Worm (Caenorhabditis elegans) whole organism, L4 larva: Measurements from ENCODE around the gene F55E10.4.

Experiments used
- F37D6.2 ChIP-seq: sonication (generic microtip); optimal IDR thresholded peaks from 2 replicates; lab custom pipeline; 2016; ENCODE audit warnings: mild to moderate bottlenecking, missing genetic modification characterization, missing compliant biosample characterization
- F44E2.7 ChIP-seq: fragments of 200-800 bp; sonication (Bioruptor generic); IDR thresholded peaks from 2 replicates; pipeline ENCODE4 v2.1.2; 2022; ENCODE audit warnings: missing genetic modification characterization, missing compliant biosample characterization
- R02D3.7 ChIP-seq: fragments of 150-350 bp; sonication (generic microtip); optimal IDR thresholded peaks from 3 replicates; lab custom pipeline; 2014; ENCODE audit warnings: missing biosample characterization, missing genetic modification characterization
- Y48G9A.11 ChIP-seq: fragments of 200-800 bp; sonication (Bioruptor generic); IDR thresholded peaks from 2 replicates; pipeline ENCODE4 v1.3.6; 2022; ENCODE audit warnings: missing genetic modification reagents, missing genetic modification characterization, missing compliant biosample characterization
- ZK337.2 ChIP-seq: fragments of 200-800 bp; sonication (Bioruptor generic); IDR thresholded peaks from 2 replicates; pipeline ENCODE4 v1.3.6; 2022; ENCODE audit warnings: missing genetic modification reagents, missing genetic modification characterization, missing compliant biosample characterization
- ZK546.5 ChIP-seq, 2 experiments: sonication (generic microtip); optimal IDR thresholded peaks; 2 replicates each; lab custom pipeline; 2017; ENCODE audit warnings: missing biosample characterization in 2 of 2, missing genetic modification characterization in 2 of 2
- aha-1 ChIP-seq: fragments of 150-350 bp; peaks from one replicate; lab custom pipeline; 2014; ENCODE audit warnings: missing biosample characterization, missing genetic modification characterization
- ama-1 ChIP-seq: fragments of 150-350 bp; optimal IDR thresholded peaks from 2 replicates; lab custom pipeline; 2014; ENCODE audit warnings: inconsistent platforms, mixed read lengths
- arid-1 ChIP-seq: fragments of 200-800 bp; sonication (Bioruptor generic); conservative IDR thresholded peaks from 2 replicates; pipeline ENCODE4 v1.3.6; 2022; ENCODE audit warnings: missing genetic modification reagents, missing genetic modification characterization, missing compliant biosample characterization
- ceh-28 ChIP-seq: fragments of 150-350 bp; optimal IDR thresholded peaks from 2 replicates; lab custom pipeline; 2014; ENCODE audit warnings: missing biosample characterization, missing genetic modification reagents, missing genetic modification characterization
- ces-1 ChIP-seq: fragments of 150-350 bp; sonication (generic microtip); optimal IDR thresholded peaks from 4 replicates; lab custom pipeline; 2014; ENCODE audit warnings: missing biosample characterization, missing genetic modification reagents, missing genetic modification characterization
- daf-12 ChIP-seq: fragments of 150-350 bp; optimal IDR thresholded peaks from 2 replicates; lab custom pipeline; 2014; ENCODE audit warnings: missing biosample characterization, missing genetic modification reagents, missing genetic modification characterization
- dmd-8 ChIP-seq: fragments of 200-800 bp; sonication (Bioruptor generic); IDR thresholded peaks from 2 replicates; pipeline ENCODE4 v1.3.6; 2022; ENCODE audit warnings: missing genetic modification characterization, missing compliant biosample characterization
- dmd-9 ChIP-seq: fragments of 200-800 bp; sonication (Bioruptor generic); IDR thresholded peaks from 2 replicates; pipeline ENCODE4 v1.3.6; 2022; ENCODE audit warnings: missing genetic modification reagents, missing genetic modification characterization, missing compliant biosample characterization
- duxl-1 ChIP-seq: sonication (generic microtip); optimal IDR thresholded peaks from 2 replicates; lab custom pipeline; 2016; ENCODE audit warnings: mild to moderate bottlenecking, missing genetic modification characterization, moderate library complexity, missing compliant biosample characterization; ENCODE audit not compliant: poor library complexity
- egl-27 ChIP-seq: sonication (generic microtip); optimal IDR thresholded peaks from 3 replicates; lab custom pipeline; 2017; ENCODE audit warnings: missing biosample characterization, missing genetic modification reagents, missing genetic modification characterization
- gei-8 ChIP-seq: fragments of 200-800 bp; sonication (Bioruptor generic); optimal IDR thresholded peaks from 2 replicates; lab custom pipeline; 2018; ENCODE audit warnings: mild to moderate bottlenecking, missing genetic modification characterization, missing compliant biosample characterization
- lim-7 ChIP-seq: fragments of 200-800 bp; sonication (Bioruptor generic); IDR thresholded peaks from 2 replicates; pipeline ENCODE4 v1.3.6; 2022; ENCODE audit warnings: missing genetic modification characterization, missing compliant biosample characterization
- lin-1 ChIP-seq: fragments of 200-800 bp; sonication (Bioruptor generic); IDR thresholded peaks from 2 replicates; pipeline ENCODE4 v1.3.6; 2022; ENCODE audit warnings: missing genetic modification reagents, missing genetic modification characterization, missing compliant biosample characterization
- lin-15B ChIP-seq: fragments of 150-350 bp; sonication (generic microtip); optimal IDR thresholded peaks from 3 replicates; lab custom pipeline; 2014; ENCODE audit warnings: missing biosample characterization, missing genetic modification characterization
- lin-29 ChIP-seq: fragments of 200-800 bp; sonication (Bioruptor generic); IDR thresholded peaks from 2 replicates; pipeline ENCODE4 v1.3.6; 2022; ENCODE audit warnings: missing genetic modification reagents, missing genetic modification characterization, missing compliant biosample characterization
- lin-38 ChIP-seq: fragments of 200-800 bp; sonication (Bioruptor generic); IDR thresholded peaks from 2 replicates; pipeline ENCODE4 v1.3.6; 2022; ENCODE audit warnings: missing genetic modification reagents, missing genetic modification characterization, missing compliant biosample characterization
- lin-39 ChIP-seq: fragments of 150-350 bp; optimal IDR thresholded peaks from 2 replicates; lab custom pipeline; 2014; ENCODE audit warnings: missing biosample characterization, missing genetic modification reagents, missing genetic modification characterization
- lir-3 ChIP-seq: sonication (generic microtip); optimal IDR thresholded peaks from 2 replicates; lab custom pipeline; 2016; ENCODE audit warnings: mild to moderate bottlenecking, missing genetic modification characterization, missing compliant biosample characterization
- lsy-2 ChIP-seq, 2 experiments: fragments of 150-350 bp in 1 of 2; sonication (generic microtip) in 1 of 2; optimal IDR thresholded peaks; 2 replicates each; lab custom pipeline; 2014 to 2017; ENCODE audit warnings: missing biosample characterization in 2 of 2, missing genetic modification characterization in 2 of 2
- madf-9 ChIP-seq: fragments of 200-800 bp; sonication (Bioruptor generic); conservative IDR thresholded peaks from 2 replicates; pipeline ENCODE4 v1.3.6; 2022; ENCODE audit warnings: missing genetic modification reagents, missing genetic modification characterization, missing compliant biosample characterization
- mep-1 ChIP-seq: fragments of 150-350 bp; sonication (generic microtip); optimal IDR thresholded peaks from 3 replicates; lab custom pipeline; 2014; ENCODE audit warnings: missing biosample characterization, missing genetic modification characterization
- mes-2 ChIP-seq: sonication (generic microtip); optimal IDR thresholded peaks from 2 replicates; lab custom pipeline; 2016; ENCODE audit warnings: missing genotype, mild to moderate bottlenecking, missing genetic modification characterization, missing compliant biosample characterization; ENCODE audit not compliant: poor library complexity, severe bottlenecking
- nhr-102 ChIP-seq: sonication (generic microtip); optimal IDR thresholded peaks from 2 replicates; lab custom pipeline; 2016; ENCODE audit warnings: mild to moderate bottlenecking, missing genetic modification characterization, moderate library complexity, missing compliant biosample characterization
- nhr-111 ChIP-seq: fragments of 200-800 bp; sonication (Bioruptor generic); optimal IDR thresholded peaks from 2 replicates; lab custom pipeline; 2018; ENCODE audit warnings: mild to moderate bottlenecking, missing genetic modification characterization, missing compliant biosample characterization
- nhr-28 ChIP-seq: fragments of 150-350 bp; optimal IDR thresholded peaks from 2 replicates; lab custom pipeline; 2014; ENCODE audit warnings: missing biosample characterization, missing genetic modification characterization
- nhr-48 ChIP-seq: sonication (generic microtip); optimal IDR thresholded peaks from 2 replicates; lab custom pipeline; 2016; ENCODE audit warnings: mild to moderate bottlenecking, missing genetic modification characterization, missing compliant biosample characterization
- rbr-2 ChIP-seq: sonication (generic microtip); optimal IDR thresholded peaks from 2 replicates; lab custom pipeline; 2016; ENCODE audit warnings: missing genotype, missing genetic modification characterization, missing compliant biosample characterization
- saeg-2 ChIP-seq: fragments of 200-800 bp; sonication (Bioruptor generic); IDR thresholded peaks from 2 replicates; pipeline ENCODE4 v1.3.6; 2022; ENCODE audit warnings: missing genetic modification reagents, missing genetic modification characterization, missing compliant biosample characterization
- set-16 ChIP-seq: fragments of 200-800 bp; sonication (Bioruptor generic); IDR thresholded peaks from 2 replicates; pipeline ENCODE4 v1.3.6; 2022; ENCODE audit warnings: missing genetic modification reagents, missing genetic modification characterization, missing compliant biosample characterization
- unc-130 ChIP-seq: sonication (generic microtip); optimal IDR thresholded peaks from 2 replicates; lab custom pipeline; 2016; ENCODE audit warnings: missing genetic modification reagents, missing genetic modification characterization, missing compliant biosample characterization
- unc-39 ChIP-seq: sonication (generic microtip); optimal IDR thresholded peaks from 2 replicates; lab custom pipeline; 2017; ENCODE audit warnings: missing biosample characterization, missing genetic modification characterization
- vab-7 ChIP-seq: fragments of 200-800 bp; sonication (Bioruptor generic); IDR thresholded peaks from 2 replicates; pipeline ENCODE4 v1.3.6; 2022; ENCODE audit warnings: missing genetic modification reagents, missing genetic modification characterization, missing compliant biosample characterization
- zfp-2 ChIP-seq: sonication (generic microtip); optimal IDR thresholded peaks from 2 replicates; lab custom pipeline; 2016; ENCODE audit warnings: mild to moderate bottlenecking, missing genetic modification characterization, missing compliant biosample characterization
- zfp-3 ChIP-seq: fragments of 200-800 bp; sonication (Bioruptor generic); conservative IDR thresholded peaks from 2 replicates; pipeline ENCODE4 v1.3.6; 2022; ENCODE audit warnings: missing genetic modification reagents, missing genetic modification characterization, missing compliant biosample characterization
- zip-11 ChIP-seq: fragments of 200-800 bp; sonication (Bioruptor generic); IDR thresholded peaks from 2 replicates; pipeline ENCODE4 v1.3.6; 2022; ENCODE audit warnings: missing genetic modification characterization, missing compliant biosample characterization

Gene F55E10.4

ce11 chrX:8310747-8311146 lies 17.0 kb downstream of the F55E10.4 start:
- TF ChIP-seq aha-1 (tag; lab: Kevin White, UChicago) (peak; percentile 78), duxl-1 (tag; lab: Kevin White, UChicago) (no peak), zfp-3 (GFP tag; lab: Robert Waterston, UW) (no peak)
- TF ChIP-seq, all 104 proteins: peak for 1

- TF ChIP-seq lsy-2 (tag; optimal IDR thresholded peaks at IDR 0.05; lab: Kevin White, UChicago): no peak
- TF ChIP-seq aha-1 (tag; lab: Kevin White, UChicago): peak; percentile 79
Observed at ce11 chrX:8308491-8308890, 19.2 kb downstream of the F55E10.4 start.

DNA sequence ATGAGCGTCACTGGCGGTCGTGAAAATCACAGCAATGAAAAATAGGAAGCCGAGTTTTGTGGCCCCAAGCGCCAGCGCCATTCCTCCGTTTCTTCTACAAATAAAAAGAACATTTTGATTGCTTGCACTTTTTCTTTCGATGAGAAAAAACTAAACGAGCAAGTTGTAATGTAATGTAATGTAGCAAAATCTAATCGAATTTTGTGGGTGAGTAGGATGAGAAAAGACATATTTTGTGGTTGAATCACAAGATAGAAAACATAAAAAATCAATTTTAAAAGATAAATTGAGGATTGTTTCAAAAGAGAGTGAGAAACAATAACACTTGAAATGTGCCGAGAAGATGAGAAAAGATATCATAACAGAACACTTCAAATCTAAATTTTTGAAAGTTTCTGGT lies 20.1 kb downstream of the F55E10.4 start, which contains the start of gene R09F10.5:
R09F10.5 (minus strand) TSS at position 101 of the 400 bp plus-strand sequence.
- no peak for TF ChIP-seq madf-9 (GFP tag; lab: Robert Waterston, UW)
- TF ChIP-seq zip-11 (GFP tag; lab: Robert Waterston, UW): no peak
- no peak for TF ChIP-seq lin-1
- TF ChIP-seq F37D6.2 (tag; lab: Kevin White, UChicago): no peak
- TF ChIP-seq R02D3.7 (tag; lab: Kevin White, UChicago): no peak
- no peak for TF ChIP-seq daf-12 (tag; lab: Kevin White, UChicago)
- TF ChIP-seq lir-3 (tag; lab: Kevin White, UChicago): no peak
- TF ChIP-seq, all 104 proteins: peak for 0

DNA sequence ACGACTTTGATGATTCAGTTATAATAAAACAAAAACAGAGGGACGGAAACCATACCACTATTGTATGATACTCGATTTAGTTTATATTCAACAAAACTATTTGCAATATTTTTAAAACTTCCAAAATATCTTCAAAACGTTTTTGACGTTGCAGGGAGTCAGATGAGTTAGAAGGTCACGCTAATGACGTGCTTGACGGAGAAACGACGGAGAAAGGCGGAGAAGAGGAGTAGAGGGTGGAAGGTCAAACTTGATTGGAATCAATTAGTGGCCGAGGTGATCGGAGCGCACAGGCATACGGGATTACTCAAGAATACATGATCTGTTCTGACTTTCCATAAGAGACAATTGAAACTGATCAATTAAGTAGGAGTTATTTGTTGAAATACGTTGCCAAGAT lies 24.9 kb downstream of the F55E10.4 start:
- no peak for TF ChIP-seq egl-27 (tag; lab: Kevin White, UChicago)
- TF ChIP-seq nhr-28: peak; percentile 8

ce11 chrX:8302299-8302698 lies 25.4 kb downstream of the F55E10.4 start, which contains the start of gene inx-5:
inx-5 (minus strand) TSS chrX:8302399.
- TF ChIP-seq lin-39 (tag; lab: Kevin White, UChicago) (no peak), nhr-111 (no peak), rbr-2 (tag; lab: Kevin White, UChicago) (no peak), zfp-2 (tag; lab: Kevin White, UChicago) (no peak), nhr-102 (tag; lab: Kevin White, UChicago) (no peak), arid-1 (GFP tag; lab: Robert Waterston, UW) (no peak), unc-130 (no peak), lin-38 (GFP tag; lab: Robert Waterston, UW) (no peak), unc-39 (tag; lab: Kevin White, UChicago) (no peak), ceh-28 (tag; lab: Kevin White, UChicago) (no peak)

DNA sequence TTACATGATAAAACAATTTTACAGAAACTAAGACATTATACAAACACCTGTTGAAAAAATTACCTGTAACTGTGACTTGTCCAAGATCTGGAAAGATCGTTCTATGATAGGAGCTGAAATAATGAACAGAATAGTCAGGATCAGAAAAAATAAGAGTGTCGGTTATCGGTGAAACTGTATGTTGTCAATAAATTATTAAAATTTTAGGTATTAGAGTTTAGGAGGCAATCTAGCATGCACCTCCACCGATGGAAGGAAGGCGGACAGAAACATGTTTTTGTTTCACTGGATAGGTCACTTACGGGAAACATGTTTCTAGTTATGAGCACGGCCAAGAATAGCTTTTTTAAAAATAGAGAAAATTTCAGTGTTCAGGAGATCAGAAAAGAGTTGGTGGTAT lies 28.1 kb downstream of the F55E10.4 start, which contains the start of gene ced-13:
ced-13 (minus strand) TSS at position 101 of the 400 bp plus-strand sequence.
- TF ChIP-seq dmd-8 (GFP tag; lab: Robert Waterston, UW) (no peak), Y48G9A.11 (GFP tag; lab: Robert Waterston, UW) (no peak), nhr-48 (tag; lab: Kevin White, UChicago) (no peak), mes-2 (tag; lab: Kevin White, UChicago) (no peak), set-16 (GFP tag; lab: Robert Waterston, UW) (no peak), ama-1 (no peak), madf-9 (GFP tag; lab: Robert Waterston, UW) (no peak), gei-8 (GFP tag; lab: Kevin White, UChicago) (no peak), lim-7 (GFP tag; lab: Robert Waterston, UW) (no peak), F44E2.7 (GFP tag; lab: Robert Waterston, UW) (no peak), ces-1 (GFP tag; lab: Kevin White, UChicago) (no peak), dmd-9 (GFP tag; lab: Robert Waterston, UW) (no peak), lin-29 (GFP tag; lab: Robert Waterston, UW) (no peak), saeg-2 (GFP tag; lab: Robert Waterston, UW) (no peak), lin-38 (GFP tag; lab: Robert Waterston, UW) (no peak), mep-1 (tag; lab: Kevin White, UChicago) (no peak), ZK337.2 (GFP tag; lab: Robert Waterston, UW) (no peak), vab-7 (GFP tag; lab: Robert Waterston, UW) (no peak), lin-15B (tag; lab: Kevin White, UChicago) (no peak), ZK546.5 (tag; optimal IDR thresholded peaks at IDR 0.05; lab: Kevin White, UChicago) (no peak)
